Worm (Caenorhabditis elegans) whole organism, midembryonic: ENCODE results near the gene F55C10.4.
"Not testable (repeated sequence)": the region's sequence is repeated elsewhere in the genome, so short reads cannot be mapped to it uniquely, and the experiment has no call there.

Source experiments
- T22C8.4 ChIP-seq: fragments of 200-800 bp; sonication (Bioruptor generic); IDR thresholded peaks from 2 replicates; pipeline ENCODE4 v1.3.6; 2022; ENCODE audit warnings: missing genetic modification characterization, missing compliant biosample characterization
- cog-1 ChIP-seq: sonication (generic microtip); optimal IDR thresholded peaks from 2 replicates; lab custom pipeline; 2016; ENCODE audit warnings: missing genetic modification characterization, missing compliant biosample characterization
- flt-1 ChIP-seq: fragments of 200-800 bp; sonication (Bioruptor generic); IDR thresholded peaks from 2 replicates; pipeline ENCODE4 v1.3.6; 2022; ENCODE audit warnings: missing genetic modification characterization, missing compliant biosample characterization
- klf-2 ChIP-seq: fragments of 200-800 bp; sonication (Bioruptor generic); conservative IDR thresholded peaks from 2 replicates; pipeline ENCODE4 v1.3.6; 2022; ENCODE audit warnings: missing genetic modification reagents, missing genetic modification characterization, missing compliant biosample characterization
- med-1 ChIP-seq: sonication (generic microtip); optimal IDR thresholded peaks from 2 replicates; lab custom pipeline; 2017; ENCODE audit warnings: missing genetic modification characterization, mild to moderate bottlenecking, missing compliant biosample characterization, antibody characterized with exemption, missing genetic modification reagents; ENCODE audit not compliant: insufficient read depth
- ref-1 ChIP-seq: fragments of 200-800 bp; sonication (Bioruptor generic); conservative IDR thresholded peaks from 2 replicates; pipeline ENCODE4 v1.3.6; 2022; ENCODE audit warnings: missing genetic modification reagents, missing genetic modification characterization, missing compliant biosample characterization
- tab-1 ChIP-seq: fragments of 200-800 bp; sonication (Bioruptor generic); IDR thresholded peaks from 2 replicates; pipeline ENCODE4 v1.3.6; 2022; ENCODE audit warnings: missing genetic modification characterization, missing compliant biosample characterization
- ztf-23 ChIP-seq: fragments of 200-800 bp; sonication (Bioruptor generic); IDR thresholded peaks from 2 replicates; pipeline ENCODE4 v1.3.6; 2022; ENCODE audit warnings: missing genetic modification reagents, missing genetic modification characterization, missing compliant biosample characterization
- ztf-29 ChIP-seq: fragments of 200-800 bp; sonication (Bioruptor generic); IDR thresholded peaks from 2 replicates; pipeline ENCODE4 v1.3.6; 2022; ENCODE audit warnings: missing genetic modification reagents, missing genetic modification characterization, missing compliant biosample characterization

F55C10.4 gene

DNA sequence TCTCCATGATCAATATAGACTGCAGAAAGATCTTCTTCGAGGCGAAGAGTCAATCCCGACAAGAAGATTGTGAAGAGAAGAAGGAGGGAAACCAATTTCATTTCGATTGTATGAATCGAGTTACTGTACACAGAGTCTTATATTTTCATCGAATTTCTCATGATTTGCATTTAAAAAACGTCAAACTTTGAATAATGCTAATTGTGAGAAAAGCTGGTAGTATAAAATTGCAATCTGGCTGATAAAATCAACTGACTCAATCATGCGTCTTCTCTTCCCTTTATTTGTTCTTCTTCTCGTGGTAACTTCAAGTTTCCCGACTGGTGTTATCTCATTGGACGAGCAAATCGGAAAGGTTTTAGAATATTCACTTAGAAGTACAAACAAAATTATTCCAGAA is 3.9 kb downstream of the F55C10.4 start, which contains the start of the genes K03B8.11 and K03B8.14:
Gene K03B8.11 (minus strand): TSS at position 101 of the 400 bp plus-strand sequence.
Gene K03B8.14 (plus strand): TSS at position 110 of the 400 bp plus-strand sequence.
- TF ChIP-seq tab-1 (GFP tag; lab: Robert Waterston, UW): no peak
- no peak for TF ChIP-seq ztf-23 (GFP tag; lab: Robert Waterston, UW)
- no peak for TF ChIP-seq flt-1 (GFP tag; lab: Robert Waterston, UW)
- no peak for TF ChIP-seq med-1
- no peak for TF ChIP-seq ztf-29 (GFP tag; lab: Robert Waterston, UW)
- TF ChIP-seq T22C8.4 (GFP tag; lab: Robert Waterston, UW): no peak
- TF ChIP-seq klf-2 (GFP tag; lab: Robert Waterston, UW): no peak
- TF ChIP-seq ref-1: no peak
- no peak for TF ChIP-seq cog-1 (tag; lab: Kevin White, UChicago)

DNA sequence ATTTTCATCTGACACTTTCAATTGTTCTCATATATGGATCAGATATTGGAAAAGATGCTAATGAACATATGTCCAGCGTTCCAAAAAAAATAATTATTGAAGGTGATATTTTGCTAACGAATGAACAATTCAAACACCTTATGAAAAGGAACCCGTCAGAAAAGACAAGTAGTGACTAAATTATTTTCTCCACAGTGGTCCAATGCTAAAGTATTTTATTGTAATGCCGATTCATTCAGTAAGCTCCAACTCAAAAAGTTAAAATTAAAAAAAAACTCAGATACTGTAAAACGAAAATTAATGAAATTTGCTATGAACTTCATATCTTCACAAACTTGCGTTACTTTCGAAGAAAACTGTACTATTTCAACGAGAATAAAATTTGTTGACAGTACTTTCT is 5.5 kb downstream of the F55C10.4 start, which contains the start of gene nas-16:
Gene nas-16 (plus strand): TSS at position 301 of the 400 bp plus-strand sequence.
- TF ChIP-seq ztf-23 (GFP tag; lab: Robert Waterston, UW) (no peak), med-1 (no peak), T22C8.4 (GFP tag; lab: Robert Waterston, UW) (no peak), klf-2 (GFP tag; lab: Robert Waterston, UW) (no peak), ref-1 (no peak), ztf-29 (GFP tag; lab: Robert Waterston, UW) (no peak)

DNA sequence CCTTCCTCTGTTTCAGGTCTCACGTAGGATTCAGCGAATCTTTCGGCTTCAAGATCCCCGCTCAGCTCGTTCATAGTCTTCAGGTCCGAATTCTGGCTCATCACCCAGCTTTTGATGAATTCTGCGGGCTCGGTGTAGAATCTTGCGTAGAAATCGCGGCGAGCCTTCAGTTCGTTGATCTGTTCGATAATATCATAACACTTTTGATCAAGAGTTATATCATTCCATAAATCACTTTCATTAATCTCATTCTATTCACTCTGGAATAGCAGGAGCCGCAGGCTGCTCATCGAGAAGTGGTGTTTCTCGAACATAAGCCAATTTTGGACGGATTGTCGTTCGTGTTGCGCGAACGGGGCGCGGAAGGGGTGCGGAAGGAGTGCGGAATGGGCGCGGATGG is 8.5 kb downstream of the F55C10.4 start, which contains the start of gene K03B8.4:
Gene K03B8.4 (minus strand): TSS at position 101 of the 400 bp plus-strand sequence.
- not testable (repeated sequence) for TF ChIP-seq klf-2 (GFP tag; lab: Robert Waterston, UW); med-1; T22C8.4 (GFP tag; lab: Robert Waterston, UW)

DNA sequence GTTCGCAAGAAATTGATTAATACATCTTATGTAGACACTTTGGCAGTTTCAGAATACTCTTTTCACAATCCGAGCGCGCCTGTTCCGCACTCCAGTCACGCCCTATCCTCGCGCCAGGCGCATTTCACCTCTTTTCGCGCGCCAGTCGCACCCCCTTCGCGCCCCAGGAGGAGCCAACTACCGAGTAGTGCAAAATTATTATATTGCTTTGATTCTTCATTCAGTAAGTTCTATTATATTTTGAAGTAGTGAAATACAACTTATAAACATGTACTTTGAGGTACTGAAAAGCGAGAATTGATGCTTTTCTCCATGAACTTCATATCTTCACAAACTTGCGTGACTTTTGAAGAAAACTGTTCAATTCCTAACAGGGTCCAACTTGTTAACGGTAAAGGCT is 9.6 kb downstream of the F55C10.4 start, which contains the start of gene nas-18:
Gene nas-18 (plus strand): TSS at position 301 of the 400 bp plus-strand sequence.
- not testable (repeated sequence) for TF ChIP-seq ztf-23 (GFP tag; lab: Robert Waterston, UW); ref-1; cog-1 (tag; lab: Kevin White, UChicago)

DNA sequence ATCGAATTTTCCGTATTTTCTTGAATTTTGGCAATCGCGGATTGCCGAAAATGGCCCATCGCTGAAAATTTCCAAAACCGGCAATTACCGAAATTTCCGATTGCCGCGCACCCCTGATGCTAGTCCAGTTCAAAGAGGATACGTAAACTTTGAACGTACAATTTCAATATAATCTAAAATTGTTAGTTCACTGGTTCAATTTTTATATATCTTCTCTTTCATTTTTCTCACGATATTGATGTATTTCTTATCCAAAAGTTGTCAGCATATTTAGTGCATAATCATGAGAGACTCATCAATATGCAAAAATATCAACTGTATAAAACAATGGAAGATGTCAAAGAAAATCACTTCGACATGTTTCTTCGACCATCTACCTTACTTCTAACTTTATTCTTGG is 12.1 kb downstream of the F55C10.4 start, which contains the start of gene nas-17:
Gene nas-17 (plus strand): TSS at position 301 of the 400 bp plus-strand sequence.
- TF ChIP-seq T22C8.4 (GFP tag; lab: Robert Waterston, UW) (no peak), klf-2 (GFP tag; lab: Robert Waterston, UW) (no peak)

DNA sequence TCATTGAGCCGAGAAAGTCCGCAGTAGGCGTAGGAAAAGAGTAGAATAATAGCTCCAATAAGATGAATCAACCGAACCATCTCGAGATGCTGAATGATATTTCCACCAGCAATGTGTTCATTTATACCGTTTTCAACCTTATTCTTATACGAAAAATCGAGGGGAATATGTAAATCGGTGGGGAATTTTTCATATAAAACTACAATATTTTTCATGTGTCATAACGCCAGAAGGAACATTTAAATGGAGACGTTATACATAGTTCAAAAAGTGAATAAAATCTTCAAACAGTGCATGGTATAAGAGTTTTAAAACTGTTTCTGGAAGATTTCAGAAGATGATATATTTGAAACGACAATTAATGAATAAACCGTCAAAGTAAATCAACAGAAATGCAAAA is 16.1 kb downstream of the F55C10.4 start, which contains the start of gene nas-19:
Gene nas-19 (minus strand): TSS at position 101 of the 400 bp plus-strand sequence.
- TF ChIP-seq klf-2 (GFP tag; lab: Robert Waterston, UW): no peak

DNA sequence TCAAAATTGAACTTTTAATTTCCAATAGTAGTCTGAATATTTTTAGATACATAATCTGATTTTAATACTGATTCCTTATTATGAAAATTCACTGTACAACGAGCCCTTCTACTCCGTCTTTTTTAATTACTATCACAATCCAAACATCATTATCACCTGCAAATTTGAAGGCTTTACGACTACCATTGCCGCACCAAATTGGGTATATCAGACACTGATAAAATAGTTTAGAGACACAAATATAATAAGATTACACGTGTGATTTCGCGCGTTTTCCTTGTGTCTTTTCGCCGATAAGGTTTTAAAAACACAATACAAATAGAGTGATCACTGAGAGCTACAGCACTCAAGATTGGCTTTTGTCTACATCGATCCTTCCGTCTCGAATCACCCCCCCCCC is 16.5 kb downstream of the F55C10.4 start:
- TF ChIP-seq ref-1 (no peak), ztf-29 (GFP tag; lab: Robert Waterston, UW) (no peak), klf-2 (GFP tag; lab: Robert Waterston, UW) (no peak), T22C8.4 (GFP tag; lab: Robert Waterston, UW) (no peak), tab-1 (GFP tag; lab: Robert Waterston, UW) (no peak), flt-1 (GFP tag; lab: Robert Waterston, UW) (no peak), med-1 (no peak), ztf-23 (GFP tag; lab: Robert Waterston, UW) (no peak), cog-1 (tag; lab: Kevin White, UChicago) (no peak)

DNA sequence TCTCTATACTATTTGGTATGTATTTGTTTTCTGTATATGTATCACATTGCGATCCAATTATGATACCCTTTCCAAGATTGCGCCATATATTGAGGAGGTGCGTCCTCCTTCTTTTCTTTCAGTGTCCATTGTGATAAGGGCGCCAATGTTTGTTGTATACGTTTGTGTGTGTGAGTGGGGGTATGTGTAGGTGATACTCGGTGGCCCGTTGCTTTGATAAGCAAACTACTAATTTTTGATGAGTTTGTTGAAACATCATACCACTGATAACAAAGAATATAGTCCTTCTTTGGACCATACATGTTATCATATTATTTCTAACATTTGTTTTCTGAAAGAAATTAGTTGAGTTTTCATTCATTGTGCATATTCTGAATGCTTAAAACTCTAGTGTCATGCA is 17.2 kb downstream of the F55C10.4 start:
- TF ChIP-seq klf-2 (GFP tag; lab: Robert Waterston, UW) (no peak), T22C8.4 (GFP tag; lab: Robert Waterston, UW) (no peak), cog-1 (tag; lab: Kevin White, UChicago) (no peak), ztf-23 (GFP tag; lab: Robert Waterston, UW) (no peak), tab-1 (GFP tag; lab: Robert Waterston, UW) (no peak), med-1 (no peak), ztf-29 (GFP tag; lab: Robert Waterston, UW) (no peak), ref-1 (no peak), flt-1 (GFP tag; lab: Robert Waterston, UW) (no peak)

DNA sequence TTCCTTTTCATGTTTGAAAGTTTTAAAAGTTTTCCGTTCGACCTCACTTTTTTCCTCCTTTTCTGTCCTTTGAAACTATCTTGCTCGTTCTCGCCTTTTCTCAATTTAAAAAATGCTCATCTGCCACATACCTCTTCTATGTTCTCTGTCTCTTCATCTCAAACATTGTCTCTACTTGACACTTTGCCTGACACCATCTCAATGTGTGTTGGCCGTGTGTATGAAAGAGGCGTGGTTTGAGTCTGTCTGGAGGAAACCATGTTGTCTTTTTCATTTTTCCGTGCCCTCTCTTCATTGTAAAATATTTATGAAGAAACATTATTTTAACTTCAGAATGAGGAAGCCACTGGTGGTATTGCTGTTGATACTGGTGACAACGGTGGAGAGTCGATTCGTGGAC is 20.7 kb downstream of the F55C10.4 start, which contains the start of gene K03B8.6:
Gene K03B8.6 (plus strand): TSS at position 334 of the 400 bp plus-strand sequence.
- no peak for TF ChIP-seq T22C8.4 (GFP tag; lab: Robert Waterston, UW)
- no peak for TF ChIP-seq ref-1
- TF ChIP-seq flt-1 (GFP tag; lab: Robert Waterston, UW): no peak
- TF ChIP-seq cog-1 (tag; lab: Kevin White, UChicago): no peak
- TF ChIP-seq klf-2 (GFP tag; lab: Robert Waterston, UW): no peak

DNA sequence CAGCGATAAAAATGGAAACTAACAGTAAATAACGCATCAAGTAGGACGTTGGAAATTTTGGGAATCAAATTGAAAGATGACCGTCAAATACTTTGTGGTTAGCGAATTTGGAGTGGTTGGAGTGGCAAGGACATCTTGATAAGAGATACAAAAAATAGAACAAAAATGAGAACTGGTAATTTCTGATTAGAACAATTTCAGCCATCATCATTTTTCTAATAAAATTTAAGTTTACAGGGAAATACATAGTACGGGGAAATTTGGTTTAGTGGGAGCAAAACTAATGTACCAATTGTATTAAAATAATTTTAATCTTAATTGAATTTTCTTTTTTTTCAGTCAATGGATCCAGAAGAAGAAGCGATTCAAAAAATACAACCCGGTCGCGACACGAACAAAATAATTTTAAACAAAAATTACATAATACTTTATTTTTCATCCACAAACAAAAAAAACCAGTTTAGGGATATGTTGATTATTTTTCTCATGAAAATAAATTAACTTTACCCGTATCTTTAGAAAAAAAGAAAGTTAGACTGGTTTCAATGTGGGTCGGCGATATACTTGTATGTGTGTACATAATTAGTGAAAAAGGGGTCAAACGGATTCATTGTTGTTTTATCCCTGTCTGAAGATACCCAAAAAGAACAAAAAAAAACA is 24.5 kb downstream of the F55C10.4 start, which contains the start of the genes K03B8.8 and grl-3:
Gene K03B8.8 (minus strand): TSS at position 101 of the 660 bp plus-strand sequence.
Gene grl-3 (plus strand): TSS at position 610 of the 660 bp plus-strand sequence.
- TF ChIP-seq ref-1 (no peak), T22C8.4 (GFP tag; lab: Robert Waterston, UW) (no peak), med-1 (no peak), cog-1 (tag; lab: Kevin White, UChicago) (no peak), ztf-23 (GFP tag; lab: Robert Waterston, UW) (no peak), ztf-29 (GFP tag; lab: Robert Waterston, UW) (no peak), tab-1 (GFP tag; lab: Robert Waterston, UW) (no peak), flt-1 (GFP tag; lab: Robert Waterston, UW) (no peak), klf-2 (GFP tag; lab: Robert Waterston, UW) (no peak)
